Fruit fly (Drosophila melanogaster) whole organism, prepupa: ENCODE results near the gene CG7236.

ENCODE experiments used
- CG10631 ChIP-seq: fragments of 200-800 bp; sonication (Bioruptor generic); optimal IDR thresholded peaks from 2 replicates; lab custom pipeline; 2016; ENCODE audit warnings: missing biosample characterization, missing genetic modification characterization
- CG10669 ChIP-seq: fragments of 200-800 bp; sonication (Bioruptor generic); optimal IDR thresholded peaks from 3 replicates; lab custom pipeline; 2018; ENCODE audit warnings: missing biosample characterization, mild to moderate bottlenecking, missing genetic modification characterization, moderate library complexity
- CG11762 ChIP-seq: fragments of 200-800 bp; sonication (Bioruptor generic); optimal IDR thresholded peaks from 3 replicates; lab custom pipeline; 2016; ENCODE audit warnings: missing biosample characterization, missing genetic modification characterization; ENCODE audit not compliant: insufficient read depth
- CG15336 ChIP-seq: fragments of 200-800 bp; sonication (Bioruptor generic); IDR thresholded peaks from 2 replicates; pipeline ENCODE4 v1.3.6; 2022; ENCODE audit warnings: missing biosample characterization, missing genetic modification characterization
- CG1621 ChIP-seq: fragments of 200-800 bp; sonication (Bioruptor generic); optimal IDR thresholded peaks from 3 replicates; lab custom pipeline; 2018; ENCODE audit warnings: missing biosample characterization, mild to moderate bottlenecking, missing genetic modification characterization
- CG16779 ChIP-seq: fragments of 200-800 bp; sonication (Bioruptor generic); optimal IDR thresholded peaks from 3 replicates; lab custom pipeline; 2017; ENCODE audit warnings: missing biosample characterization, mild to moderate bottlenecking, missing genetic modification characterization
- CG31627 ChIP-seq: fragments of 200-800 bp; sonication (Bioruptor generic); optimal IDR thresholded peaks from 3 replicates; lab custom pipeline; 2016; ENCODE audit warnings: missing biosample characterization, missing genetic modification characterization
- CG32006 ChIP-seq: fragments of 200-800 bp; sonication (Bioruptor generic); optimal IDR thresholded peaks from 3 replicates; lab custom pipeline; 2017; ENCODE audit warnings: missing biosample characterization, mild to moderate bottlenecking, missing genetic modification characterization
- CG3919 ChIP-seq: fragments of 200-800 bp; sonication (Bioruptor generic); optimal IDR thresholded peaks from 3 replicates; lab custom pipeline; 2016; ENCODE audit warnings: missing biosample characterization, missing genetic modification characterization
- CG4318 ChIP-seq: fragments of 200-800 bp; sonication (Bioruptor generic); optimal IDR thresholded peaks from 3 replicates; lab custom pipeline; 2017; ENCODE audit warnings: missing biosample characterization, mild to moderate bottlenecking, missing genetic modification characterization
- CG6163 ChIP-seq: fragments of 200-800 bp; sonication (Bioruptor generic); IDR thresholded peaks from 3 replicates; pipeline ENCODE4 v1.3.6; 2022; ENCODE audit warnings: missing biosample characterization, missing genetic modification characterization
- CG6276 ChIP-seq: fragments of 200-800 bp; sonication (Bioruptor generic); optimal IDR thresholded peaks from 2 replicates; lab custom pipeline; 2017; ENCODE audit warnings: missing biosample characterization, mild to moderate bottlenecking, missing genetic modification characterization
- CG6792 ChIP-seq: fragments of 200-800 bp; sonication (Bioruptor generic); optimal IDR thresholded peaks from 3 replicates; lab custom pipeline; 2016; ENCODE audit warnings: missing biosample characterization, missing genetic modification characterization
- CG6854 ChIP-seq: fragments of 200-800 bp; sonication (Bioruptor generic); optimal IDR thresholded peaks from 2 replicates; lab custom pipeline; 2017; ENCODE audit warnings: missing biosample characterization, mild to moderate bottlenecking, missing genetic modification characterization
- CG7368 ChIP-seq: fragments of 200-800 bp; sonication (Bioruptor generic); optimal IDR thresholded peaks from 3 replicates; lab custom pipeline; 2016; ENCODE audit warnings: missing biosample characterization, missing genetic modification characterization
- CG8119 ChIP-seq: fragments of 200-800 bp; sonication (Bioruptor generic); IDR thresholded peaks from 3 replicates; pipeline ENCODE4 v1.3.6; 2022; ENCODE audit warnings: missing biosample characterization, missing genetic modification characterization
- CG8319 ChIP-seq: fragments of 200-800 bp; sonication (Bioruptor generic); optimal IDR thresholded peaks from 3 replicates; lab custom pipeline; 2016; ENCODE audit warnings: missing biosample characterization, missing genetic modification characterization
- Eip78C ChIP-seq: fragments of 200-800 bp; sonication (Bioruptor generic); peaks from one replicate; lab custom pipeline; 2016; ENCODE audit warnings: missing biosample characterization, missing genetic modification characterization
- Eip93F ChIP-seq: fragments of 200-800 bp; sonication (Bioruptor generic); optimal IDR thresholded peaks from 2 replicates; lab custom pipeline; 2016; ENCODE audit warnings: missing biosample characterization, mild to moderate bottlenecking, missing genetic modification characterization
- Ets96B ChIP-seq: fragments of 200-800 bp; optimal IDR thresholded peaks from 2 replicates; lab custom pipeline; 2019; ENCODE audit warnings: missing biosample characterization, mild to moderate bottlenecking, missing genetic modification characterization, moderate library complexity
- Gug ChIP-seq: fragments of 200-800 bp; sonication (Bioruptor generic); IDR thresholded peaks from 2 replicates; pipeline ENCODE4 v1.3.6; 2022; ENCODE audit warnings: missing biosample characterization, missing genetic modification characterization
- Hr38 ChIP-seq: sonication (Bioruptor generic); optimal IDR thresholded peaks from 2 replicates; lab custom pipeline; 2016; ENCODE audit warnings: missing biosample characterization, missing genetic modification characterization
- Hr39 ChIP-seq: fragments of 200-800 bp; sonication (Bioruptor generic); optimal IDR thresholded peaks from 2 replicates; lab custom pipeline; 2016; ENCODE audit warnings: missing biosample characterization, missing genetic modification characterization
- Hr4 ChIP-seq: fragments of 200-800 bp; sonication (Bioruptor generic); optimal IDR thresholded peaks from 3 replicates; lab custom pipeline; 2016; ENCODE audit warnings: missing biosample characterization, missing genetic modification characterization
- Smox ChIP-seq: fragments of 200-800 bp; sonication (Bioruptor generic); optimal IDR thresholded peaks from 3 replicates; lab custom pipeline; 2016; ENCODE audit warnings: missing biosample characterization, missing genetic modification characterization
- Sox102F ChIP-seq: fragments of 200-800 bp; sonication (Bioruptor generic); optimal IDR thresholded peaks from 2 replicates; lab custom pipeline; 2016; ENCODE audit warnings: missing biosample characterization, mild to moderate bottlenecking, missing genetic modification characterization
- achi ChIP-seq: fragments of 200-800 bp; sonication (Bioruptor generic); optimal IDR thresholded peaks from 3 replicates; lab custom pipeline; 2016; ENCODE audit warnings: missing biosample characterization, missing genetic modification characterization
- acj6 ChIP-seq: fragments of 200-800 bp; sonication (Bioruptor generic); optimal IDR thresholded peaks from 3 replicates; lab custom pipeline; 2016; ENCODE audit warnings: missing biosample characterization, missing genetic modification characterization
- cyc ChIP-seq: fragments of 200-800 bp; sonication (Bioruptor generic); optimal IDR thresholded peaks from 3 replicates; lab custom pipeline; 2016; ENCODE audit warnings: missing biosample characterization, missing genetic modification characterization
- dac ChIP-seq: fragments of 200-800 bp; sonication (Bioruptor generic); optimal IDR thresholded peaks from 2 replicates; lab custom pipeline; 2017; ENCODE audit warnings: missing biosample characterization, mild to moderate bottlenecking, missing genetic modification characterization
- dsx ChIP-seq: fragments of 200-800 bp; optimal IDR thresholded peaks from 3 replicates; lab custom pipeline; 2019; ENCODE audit warnings: missing biosample characterization, mild to moderate bottlenecking, missing genetic modification characterization, moderate library complexity; ENCODE audit not compliant: poor library complexity, severe bottlenecking
- eg ChIP-seq: fragments of 200-800 bp; sonication (Bioruptor generic); IDR thresholded peaks from 3 replicates; pipeline ENCODE4 v1.3.6; 2022; ENCODE audit warnings: missing biosample characterization, missing genetic modification characterization
- esn ChIP-seq: fragments of 200-800 bp; sonication (Bioruptor generic); optimal IDR thresholded peaks from 2 replicates; lab custom pipeline; 2016; ENCODE audit warnings: missing biosample characterization, mild to moderate bottlenecking, missing genetic modification characterization, moderate library complexity
- fkh ChIP-seq: fragments of 200-800 bp; sonication (Bioruptor generic); optimal IDR thresholded peaks from 3 replicates; lab custom pipeline; 2017; ENCODE audit warnings: missing biosample characterization, mild to moderate bottlenecking, missing genetic modification characterization, moderate library complexity
- lz ChIP-seq: fragments of 200-800 bp; sonication (Bioruptor generic); optimal IDR thresholded peaks from 3 replicates; lab custom pipeline; 2016; ENCODE audit warnings: missing biosample characterization, missing genetic modification characterization
- pdm3 ChIP-seq: fragments of 200-800 bp; sonication (Bioruptor generic); optimal IDR thresholded peaks from 3 replicates; lab custom pipeline; 2016; ENCODE audit warnings: missing biosample characterization, missing genetic modification characterization
- spab ChIP-seq: fragments of 200-800 bp; sonication (Bioruptor generic); optimal IDR thresholded peaks from 2 replicates; lab custom pipeline; 2017; ENCODE audit warnings: missing biosample characterization, mild to moderate bottlenecking, missing genetic modification characterization, missing genetic modification reagents
- ss ChIP-seq, 2 experiments: fragments of 200-800 bp; sonication (Bioruptor generic); optimal IDR thresholded peaks; 2 replicates in 1 of 2; 3 replicates in 1 of 2; lab custom pipeline; 2017 to 2018; ENCODE audit warnings: mild to moderate bottlenecking in 2 of 2, missing biosample characterization in 2 of 2, missing genetic modification characterization in 2 of 2, moderate library complexity in 1 of 2
- svp ChIP-seq: fragments of 200-800 bp; sonication (Bioruptor generic); peaks from one replicate; lab custom pipeline; 2016; ENCODE audit warnings: missing biosample characterization, missing genetic modification characterization

CG7236 gene

DNA sequence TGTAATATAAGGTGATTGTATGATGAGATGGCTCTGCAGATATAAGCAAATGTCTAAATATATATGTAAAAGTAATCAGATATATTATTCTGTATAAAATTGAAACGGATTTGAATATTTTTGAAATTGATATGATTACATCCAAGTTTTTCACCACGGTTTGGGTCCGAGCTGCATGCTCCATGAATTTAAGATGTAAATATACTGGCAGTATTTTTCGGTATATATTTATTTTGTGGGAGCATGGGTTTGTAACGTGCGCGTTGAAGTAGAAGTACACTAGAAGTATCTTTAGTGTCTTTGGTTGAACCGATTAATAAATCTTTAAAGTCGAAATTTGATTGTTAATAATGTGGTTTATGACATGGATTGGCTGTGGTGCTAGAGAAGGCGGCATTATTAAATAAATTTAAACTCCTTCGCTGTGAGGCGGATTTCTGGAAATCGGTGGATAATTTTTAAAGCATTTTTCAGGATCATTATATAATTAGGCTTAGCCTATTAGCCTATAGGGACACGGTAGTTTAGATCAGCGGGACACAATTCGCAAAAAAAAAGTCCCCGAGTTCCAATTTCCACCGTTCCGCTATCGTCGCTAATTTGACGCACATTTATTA, 17.8 kb downstream of the CG7236 start:
- TF ChIP-seq lz (GFP tag; lab: Kevin White, UChicago) (no peak), CG15336 (GFP tag; lab: Robert Waterston, UW) (no peak), Hr39 (GFP tag; lab: Kevin White, UChicago) (no peak), Gug (GFP tag; lab: Robert Waterston, UW) (no peak), CG16779 (tag; lab: Kevin White, UChicago) (no peak), Ets96B (tag; lab: Kevin White, UChicago) (no peak), CG10631 (GFP tag; lab: Kevin White, UChicago) (peak; percentile 20), CG6276 (GFP tag; lab: Kevin White, UChicago) (no peak), Eip93F (GFP tag; lab: Kevin White, UChicago) (no peak), dac (GFP tag; lab: Kevin White, UChicago) (no peak), CG31627 (GFP tag; lab: Kevin White, UChicago) (no peak), Smox (GFP tag; lab: Kevin White, UChicago) (no peak), esn (no peak), cyc (no peak), CG7368 (GFP tag; lab: Kevin White, UChicago) (no peak), fkh (GFP tag; lab: Kevin White, UChicago) (no peak), spab (GFP tag; lab: Kevin White, UChicago) (no peak), CG32006 (peak; percentile 28), dsx (GFP tag; lab: Kevin White, UChicago) (no peak), CG8119 (GFP tag; lab: Robert Waterston, UW) (no peak), CG8319 (no peak), Sox102F (no peak), CG4318 (GFP tag; lab: Kevin White, UChicago) (no peak), eg (GFP tag; lab: Robert Waterston, UW) (no peak), Hr4 (GFP tag; lab: Kevin White, UChicago) (peak; percentile 25), CG6792 (no peak), Hr38 (no peak), achi (GFP tag; lab: Kevin White, UChicago) (no peak), CG6163 (GFP tag; lab: Robert Waterston, UW) (peak; percentile 15; the same call in 1 of the 3 replicates), CG11762 (no peak), CG10669 (no peak), CG3919 (GFP tag; lab: Kevin White, UChicago) (no peak), pdm3 (GFP tag; lab: Kevin White, UChicago) (no peak), acj6 (no peak), CG6854 (no peak)

DNA sequence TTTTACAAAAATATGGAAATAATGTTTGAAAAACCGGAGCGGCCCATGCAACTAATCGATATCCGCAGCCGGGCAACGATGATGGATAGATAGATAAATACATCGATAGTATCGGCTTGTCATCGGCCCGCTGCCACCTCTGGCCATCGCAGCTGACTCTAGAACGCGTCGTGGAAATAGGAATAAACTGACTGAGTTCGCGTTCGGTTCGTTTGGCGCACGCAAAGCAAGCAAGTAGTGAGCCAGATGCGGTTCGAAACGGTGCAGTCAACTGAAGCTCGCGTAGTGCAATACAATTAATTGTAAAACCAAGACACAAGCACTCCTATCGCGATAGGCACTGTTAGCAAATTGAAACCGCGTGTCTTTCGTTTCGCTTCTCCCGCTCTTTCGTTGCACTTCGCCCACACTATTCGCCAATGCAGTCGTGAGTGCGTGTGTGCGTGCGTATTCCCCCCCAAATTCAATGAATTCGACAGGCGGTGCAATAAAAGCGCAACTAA, 18.4 kb downstream of the CG7236 start, which contains the start of gene CG11030:
TSS of gene CG11030 (plus strand) at position 136 of the 503 bp plus-strand sequence.
- TF ChIP-seq CG6792 = no peak
- TF ChIP-seq CG1621 (tag; lab: Kevin White, UChicago) = peak; percentile 42
- TF ChIP-seq CG6163 (GFP tag; lab: Robert Waterston, UW) = 0 out of 3 replicates have a peak, but pooled peaks have one; percentile 55
- peak; percentile 38 for TF ChIP-seq Eip78C (GFP tag; lab: Kevin White, UChicago)
- peak; percentile 56 for TF ChIP-seq svp
- TF ChIP-seq Hr4 (GFP tag; lab: Kevin White, UChicago) = no peak
- TF ChIP-seq lz (GFP tag; lab: Kevin White, UChicago) = no peak
- peak in 1 of 2 experiments; percentile 58 for TF ChIP-seq ss (GFP tag; optimal IDR thresholded peaks at IDR 0.05; lab: Kevin White, UChicago)
- no peak for TF ChIP-seq CG4318 (GFP tag; lab: Kevin White, UChicago)
- TF ChIP-seq CG6276 (GFP tag; lab: Kevin White, UChicago) = no peak
- 0 out of 3 replicates have a peak, but pooled peaks have one; percentile 9 for TF ChIP-seq eg (GFP tag; lab: Robert Waterston, UW)
- no peak for TF ChIP-seq Hr39 (GFP tag; lab: Kevin White, UChicago)
